Worm (Caenorhabditis elegans): ENCODE measurements around the gene C16A11.5.

DNA sequence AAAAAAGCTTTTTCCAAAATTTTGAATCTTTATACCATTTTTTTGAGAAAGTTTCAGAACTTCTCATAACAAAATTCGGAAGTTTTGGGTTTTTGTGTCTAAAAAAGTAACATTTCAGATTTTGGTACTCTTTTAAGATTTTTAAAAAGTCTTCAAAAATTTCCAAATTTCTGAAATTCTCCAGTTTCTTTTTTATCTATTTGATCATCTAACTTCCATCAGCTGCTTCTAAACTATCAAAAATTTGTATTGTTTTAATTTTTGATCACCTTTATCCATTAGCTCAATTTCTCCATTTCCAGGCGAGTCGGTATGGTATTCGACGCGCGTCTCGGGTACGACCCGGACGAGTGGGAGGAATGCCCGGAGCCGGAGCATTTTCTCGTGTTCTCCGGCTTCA lies 36.7 kb upstream of the C16A11.5 start, which contains the start of gene cpna-1:
- TF ChIP-seq dao-5 (tag; optimal IDR thresholded peaks at IDR 0.05) (no peak), him-1 (tag; optimal IDR thresholded peaks at IDR 0.05) (no peak)

Measured in whole organism, L4/young adult.